Fruit fly (Drosophila melanogaster) Kc167 (cell line): ENCODE results near the gene CG31638.

ENCODE experiments used
- Myc ChIP-seq: fragments of >200 bp; optimal IDR thresholded peaks from 2 replicates; lab custom pipeline; 2017; ENCODE audit warnings: missing external identifiers
- Sin3A ChIP-seq: fragments of >200 bp; optimal IDR thresholded peaks from 2 replicates; lab custom pipeline; 2018; ENCODE audit warnings: missing external identifiers
- h ChIP-seq: fragments of >200 bp; optimal IDR thresholded peaks from 3 replicates; lab custom pipeline; 2018; ENCODE audit warnings: missing external identifiers
- insv ChIP-seq: fragments of >200 bp; optimal IDR thresholded peaks from 3 replicates; lab custom pipeline; 2018; ENCODE audit warnings: missing external identifiers
- psq ChIP-seq: fragments of >200 bp; optimal IDR thresholded peaks from 2 replicates; lab custom pipeline; 2017; ENCODE audit warnings: missing external identifiers
- ttk ChIP-seq: sonication (Bioruptor generic); optimal IDR thresholded peaks from 2 replicates; lab custom pipeline; 2017; ENCODE audit warnings: missing external identifiers

CG31638 gene

DNA sequence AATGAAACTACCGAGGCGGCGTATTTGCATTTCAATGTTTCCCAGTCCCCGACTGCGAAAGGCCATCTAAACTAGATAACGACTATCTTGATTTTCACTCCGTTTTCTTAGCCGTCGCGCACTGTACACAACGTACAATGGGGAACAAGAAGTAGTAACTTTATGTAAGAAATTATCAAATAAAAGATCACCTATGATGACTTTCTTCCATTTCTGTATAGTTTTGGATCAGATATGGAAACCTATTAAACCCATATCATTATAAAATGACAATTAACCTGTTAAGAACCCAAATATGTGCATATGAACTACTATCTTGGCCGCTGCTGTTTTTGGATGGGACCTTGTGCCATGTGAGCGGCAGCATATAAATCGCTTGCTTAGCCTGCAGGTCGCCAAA lies 26.6 kb upstream of the CG31638 start:
- TF ChIP-seq ttk (no peak), insv (no peak), psq (lab: Kevin White, UChicago) (no peak), h (lab: Kevin White, UChicago) (no peak), Myc (no peak), Sin3A (lab: Kevin White, UChicago) (no peak)

DNA sequence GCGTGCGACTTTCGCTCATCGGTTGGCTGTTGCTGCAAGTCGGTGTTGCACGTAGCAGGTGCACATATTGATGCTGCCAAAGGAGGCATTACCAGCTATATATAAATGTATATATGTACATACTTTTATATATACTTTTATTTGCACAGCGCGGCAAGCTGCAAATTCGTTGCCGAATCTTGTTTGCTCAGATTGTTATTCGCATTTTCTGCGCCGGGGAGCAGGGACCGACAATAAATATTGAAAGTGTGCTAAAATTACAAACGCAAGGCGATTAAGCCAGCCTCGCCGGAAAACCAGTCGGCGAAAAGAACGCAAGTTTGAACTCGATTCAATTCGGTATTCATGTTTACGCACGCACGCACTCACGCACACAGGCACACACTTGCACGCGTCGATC lies 26.1 kb upstream of the CG31638 start:
- TF ChIP-seq psq (lab: Kevin White, UChicago) (no peak), insv (no peak), ttk (no peak), h (lab: Kevin White, UChicago) (no peak), Myc (no peak), Sin3A (lab: Kevin White, UChicago) (no peak)

DNA sequence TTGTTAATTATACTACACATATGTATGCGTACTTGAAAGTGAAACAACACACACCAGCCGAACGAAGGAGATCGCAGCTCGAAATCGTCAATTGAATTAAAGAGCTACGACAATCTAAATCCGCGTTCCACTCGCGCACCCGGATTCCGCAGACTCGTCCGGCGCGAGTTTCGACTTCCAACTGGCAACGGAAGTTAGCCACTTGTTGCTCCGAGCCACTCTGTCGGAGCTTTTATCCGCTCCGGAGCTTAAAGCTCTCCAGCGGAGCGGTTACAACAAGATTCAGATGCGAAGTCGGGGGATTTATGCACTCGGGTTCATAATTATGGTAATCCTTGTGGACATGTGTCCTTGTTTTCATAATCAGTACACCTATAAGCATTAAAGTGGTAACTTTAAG lies 25.4 kb upstream of the CG31638 start, which contains the start of gene Rchy1:
Rchy1 (minus strand) TSS at position 173 of the 400 bp plus-strand sequence.
- TF ChIP-seq insv (no peak), Myc (no peak), psq (lab: Kevin White, UChicago) (no peak), Sin3A (lab: Kevin White, UChicago) (no peak), h (lab: Kevin White, UChicago) (no peak), ttk (no peak)

DNA sequence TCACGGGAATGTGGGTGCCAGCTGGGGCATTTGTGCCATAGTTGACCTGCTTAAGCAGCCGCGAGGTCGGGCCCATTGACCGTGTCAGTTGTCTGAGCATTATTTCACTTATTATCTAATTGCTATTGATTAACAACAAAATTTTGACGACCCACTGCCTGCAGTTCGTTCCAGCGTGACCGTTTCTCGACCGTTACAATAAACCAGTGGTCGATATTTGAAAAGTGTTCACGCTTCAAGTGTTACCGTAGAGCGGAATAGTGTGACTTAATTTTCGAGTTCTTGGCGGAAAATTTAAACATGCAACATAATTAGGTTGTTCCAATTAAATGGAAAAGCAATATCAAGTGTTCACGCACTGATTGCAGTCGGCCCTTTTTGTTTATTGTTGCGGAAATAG lies 23.4 kb upstream of the CG31638 start, which contains the start of gene HemK1:
HemK1 (minus strand) TSS at position 190 of the 400 bp plus-strand sequence.
- no peak for TF ChIP-seq Myc

DNA sequence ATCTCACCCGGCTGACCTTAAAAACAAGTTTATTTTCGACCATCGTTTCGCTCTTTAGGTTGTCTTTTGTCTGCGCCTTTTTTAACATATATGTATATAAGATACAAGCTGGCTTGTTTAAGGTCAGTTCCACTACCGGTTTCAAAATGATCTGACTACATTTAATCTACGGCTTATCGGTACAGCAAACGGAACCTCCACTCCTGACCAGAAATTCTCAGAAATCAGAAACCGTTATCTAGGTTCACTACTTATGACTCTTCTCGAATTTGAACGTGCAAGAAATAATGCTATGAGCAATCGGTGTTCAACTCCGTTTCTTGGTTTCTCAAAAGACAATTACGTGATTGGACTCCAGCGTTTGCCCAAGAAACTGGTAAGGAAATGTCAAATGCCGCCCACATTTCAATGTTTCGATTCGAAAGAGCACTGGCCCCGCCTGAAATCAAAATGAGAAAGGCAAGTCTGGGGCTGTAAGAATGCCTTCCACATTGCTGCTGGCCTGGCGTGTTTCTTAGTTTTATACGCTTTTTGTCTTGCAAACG lies 20.7 kb upstream of the CG31638 start:
- TF ChIP-seq ttk (no peak), insv (no peak), Sin3A (lab: Kevin White, UChicago) (no peak)

DNA sequence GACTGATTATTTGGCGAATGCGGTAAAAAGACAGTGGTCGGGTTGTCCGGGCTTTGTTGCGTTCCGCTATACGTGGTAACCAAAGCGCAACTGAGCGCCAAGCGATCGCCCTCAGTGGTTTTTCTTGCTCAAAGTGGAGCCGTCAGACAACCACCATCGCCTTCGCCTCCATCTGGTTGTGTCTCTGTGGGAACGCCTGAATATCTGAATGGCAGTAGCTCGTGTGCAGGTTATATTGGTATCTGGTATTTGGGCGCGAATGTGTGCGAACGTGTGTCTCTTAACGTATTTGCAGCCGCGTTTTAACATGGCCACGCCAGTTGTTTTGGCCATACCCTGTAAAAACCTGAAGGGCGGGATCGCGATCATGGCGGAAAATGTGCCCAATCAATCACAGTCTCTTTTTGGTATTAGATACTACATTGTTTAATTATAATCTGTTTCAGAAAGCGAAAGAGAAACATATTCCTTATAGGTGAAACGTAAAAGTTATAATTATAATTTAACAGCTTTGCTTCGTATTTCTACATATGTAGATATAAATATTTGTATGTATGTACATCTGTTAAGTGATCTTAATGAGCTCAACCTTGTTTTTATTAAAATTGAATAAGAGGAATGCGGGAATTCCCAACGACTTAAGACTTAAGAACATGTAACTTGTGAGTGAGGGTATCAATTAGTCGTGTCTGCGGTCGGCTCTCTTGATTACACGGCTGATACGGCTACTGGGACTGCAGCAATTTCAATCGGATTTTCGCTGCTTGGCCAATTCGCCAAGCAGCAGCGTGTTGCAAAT lies 18.7 kb upstream of the CG31638 start:
- TF ChIP-seq Myc (no peak), ttk (no peak), insv (no peak), Sin3A (lab: Kevin White, UChicago) (no peak), psq (lab: Kevin White, UChicago) (no peak), h (lab: Kevin White, UChicago) (no peak)

DNA sequence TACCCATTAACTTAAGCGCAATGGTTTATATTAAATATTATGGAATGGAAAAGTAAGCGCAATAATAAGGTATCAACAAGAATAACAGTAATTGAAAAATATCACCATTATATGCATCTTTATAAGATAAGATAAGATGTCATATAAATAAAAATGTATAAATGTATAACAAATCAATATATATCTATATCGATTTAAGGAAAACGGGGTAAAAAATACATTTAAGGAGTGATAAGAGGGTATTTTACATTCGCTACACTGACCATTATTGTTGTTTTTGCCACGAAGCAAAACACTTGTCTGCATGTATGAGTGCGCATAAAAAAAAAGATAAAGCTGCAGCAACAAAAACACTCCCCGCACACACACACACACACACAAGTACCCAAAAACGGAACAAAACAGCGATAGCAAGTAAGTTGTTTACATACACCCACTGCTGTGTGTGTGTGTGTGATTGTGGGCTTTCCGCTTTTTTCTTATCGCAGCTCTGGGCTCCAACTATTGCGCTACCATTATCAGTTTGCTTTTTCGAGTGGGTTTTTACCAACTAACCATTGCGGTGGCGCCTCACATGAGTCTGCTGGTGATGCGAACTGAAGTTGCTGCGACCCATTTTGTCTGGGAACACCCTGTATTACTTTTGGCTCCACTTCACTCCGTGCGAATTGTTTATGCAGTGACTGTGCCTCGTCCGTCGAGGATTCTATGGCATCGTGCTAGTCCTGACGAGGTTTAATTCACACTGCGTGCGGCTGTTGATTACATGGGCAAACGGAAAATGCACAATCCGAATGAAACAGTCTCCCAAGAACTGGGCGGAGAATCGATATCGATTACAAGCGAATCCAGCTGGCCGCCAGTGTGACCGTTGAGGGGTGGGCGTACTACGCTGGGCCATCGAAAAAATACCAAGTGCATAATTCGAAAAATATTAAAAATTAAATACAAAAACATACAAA lies 17.5 kb upstream of the CG31638 start, which contains the start of gene mmy:
mmy (minus strand) TSS at position 829 of the 962 bp plus-strand sequence.
- TF ChIP-seq ttk, result no peak
- no peak for TF ChIP-seq Sin3A (lab: Kevin White, UChicago)
- no peak for TF ChIP-seq psq (lab: Kevin White, UChicago)
- TF ChIP-seq Myc, result no peak
- no peak for TF ChIP-seq h (lab: Kevin White, UChicago)
- no peak for TF ChIP-seq insv

DNA sequence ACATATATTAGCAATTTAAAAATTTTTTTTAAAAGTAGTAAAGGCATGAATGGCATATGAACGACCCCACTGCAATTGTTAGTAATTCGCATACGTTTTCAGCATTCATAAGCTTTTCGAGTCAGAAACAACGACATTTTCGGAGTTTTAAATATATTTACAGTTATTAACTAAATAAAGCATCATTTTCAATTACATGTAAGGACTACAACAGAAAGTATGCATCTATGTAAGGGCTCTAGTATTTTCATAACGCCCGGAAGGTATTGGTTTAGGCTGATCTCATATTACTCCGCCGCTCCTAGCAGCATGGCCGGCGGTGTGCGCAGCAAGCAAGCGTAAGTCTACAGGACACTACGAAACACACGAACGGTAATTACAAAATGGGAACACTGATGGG lies 16.6 kb upstream of the CG31638 start:
- no peak for TF ChIP-seq Myc

DNA sequence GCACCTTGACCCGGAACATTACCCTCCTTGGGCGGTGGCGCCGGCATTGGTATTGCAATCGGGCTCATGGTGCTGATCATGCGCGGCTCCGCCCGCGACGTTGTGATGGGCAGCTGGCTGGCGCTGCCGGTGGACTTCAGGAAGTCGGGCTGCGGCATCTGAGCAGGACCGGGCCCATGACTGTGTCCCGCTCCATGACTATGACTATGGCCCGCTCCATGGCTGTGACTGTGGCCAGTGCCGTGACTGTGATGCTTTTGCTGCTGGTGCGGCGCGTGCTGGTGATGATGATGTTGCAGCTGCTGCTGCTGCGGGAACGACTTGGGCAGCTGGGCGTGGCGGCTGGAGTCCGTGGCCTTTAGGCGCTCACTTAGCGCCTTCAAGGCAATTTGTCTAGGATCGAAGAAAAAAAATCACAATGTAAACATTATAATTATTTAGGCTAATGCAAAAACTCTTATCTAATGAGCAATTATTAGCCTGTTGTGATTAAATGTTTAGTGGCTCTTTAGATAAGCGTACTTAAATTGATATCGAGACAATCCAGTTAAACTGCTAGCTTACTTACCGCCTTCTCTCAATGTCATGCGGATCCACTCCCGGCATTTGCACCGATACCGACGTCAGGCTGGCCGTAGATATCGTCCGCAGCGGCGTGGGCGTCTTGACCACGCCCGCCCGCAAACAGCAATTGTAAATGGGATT lies 15.8 kb upstream of the CG31638 start:
- TF ChIP-seq Sin3A (lab: Kevin White, UChicago) (no peak), psq (lab: Kevin White, UChicago) (no peak)

DNA sequence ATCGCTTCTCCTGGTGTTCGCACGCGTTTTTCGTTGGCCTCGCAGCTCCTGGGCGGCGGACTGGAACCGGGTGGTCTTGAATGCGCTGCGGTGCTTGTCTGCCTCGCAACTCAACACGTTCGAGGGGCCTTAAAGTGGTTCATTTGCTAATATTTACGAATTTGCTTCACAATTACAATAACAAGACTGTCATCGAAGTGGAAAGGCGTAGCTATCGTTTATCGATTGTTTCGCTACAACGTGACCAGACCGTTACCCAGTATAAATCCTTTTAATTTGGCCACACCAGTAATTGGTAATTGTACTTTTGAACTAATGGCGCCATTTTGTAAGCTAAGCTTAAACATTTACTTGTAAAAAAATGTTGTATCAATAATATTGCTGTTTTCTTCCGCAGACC lies 14.1 kb upstream of the CG31638 start, which contains the start of gene CG9536:
CG9536 (minus strand) TSS at position 223 of the 400 bp plus-strand sequence.
- TF ChIP-seq Myc (no peak), Sin3A (lab: Kevin White, UChicago) (no peak), ttk (no peak), h (lab: Kevin White, UChicago) (no peak), insv (no peak), psq (lab: Kevin White, UChicago) (no peak)

DNA sequence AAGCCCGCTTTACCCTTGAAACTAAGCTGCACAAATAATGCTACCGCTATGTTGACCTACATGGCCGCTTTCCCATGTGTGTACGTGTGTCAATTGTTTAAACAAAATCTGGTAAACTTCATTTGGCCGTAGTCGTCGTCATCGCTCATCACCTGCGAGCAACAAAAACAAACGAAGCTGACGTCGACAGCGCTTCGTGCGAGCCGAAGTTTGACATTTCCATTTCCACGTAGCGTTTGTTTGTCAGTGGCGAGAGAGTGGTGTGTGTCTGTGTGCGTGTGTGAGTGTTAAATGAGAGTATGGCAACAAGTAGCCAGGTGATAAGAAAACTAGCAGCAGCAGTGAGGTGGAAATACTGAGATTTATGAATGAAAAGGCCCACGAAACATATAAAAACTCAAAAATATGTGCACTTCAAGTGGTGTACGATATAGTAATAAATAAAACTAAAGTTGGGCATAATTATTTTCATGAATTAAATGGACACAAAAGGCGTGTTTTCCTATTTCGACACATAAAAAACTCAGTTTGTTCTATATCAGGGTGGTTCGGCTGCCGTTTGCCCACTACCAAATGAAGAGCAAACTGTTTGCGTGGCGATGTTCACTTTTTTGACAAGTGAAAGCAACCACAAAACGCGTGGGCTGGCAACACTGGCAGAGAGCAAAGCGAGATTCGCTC lies 11.5 kb upstream of the CG31638 start:
- TF ChIP-seq h (lab: Kevin White, UChicago), result no peak
